Fruit fly (Drosophila melanogaster): ENCODE data around the gene CG17361.

CG17361 gene

dm6 chr3L:14003297-14004040 is 6.5 kb downstream of the CG17361 start (continued):
- peak; percentile 15 for TF ChIP-seq Hr39 (GFP tag; optimal IDR thresholded peaks at IDR 0.05)
- TF ChIP-seq CG3032 (tag; optimal IDR thresholded peaks at IDR 0.05) = peak; percentile 22
- TF ChIP-seq CG11902 (GFP tag; optimal IDR thresholded peaks at IDR 0.05) = no peak
- TF ChIP-seq CG31627 (GFP tag; optimal IDR thresholded peaks at IDR 0.05) = no peak
- peak; percentile 55 for TF ChIP-seq Eip78C (GFP tag)
- no peak for TF ChIP-seq CG3919 (GFP tag; optimal IDR thresholded peaks at IDR 0.05)
- no peak for TF ChIP-seq CG8632 (GFP tag; optimal IDR thresholded peaks at IDR 0.05)
- TF ChIP-seq Met (GFP tag; optimal IDR thresholded peaks at IDR 0.05) = no peak
- TF ChIP-seq CG34406 (GFP tag; optimal IDR thresholded peaks at IDR 0.05) = no peak

DNA sequence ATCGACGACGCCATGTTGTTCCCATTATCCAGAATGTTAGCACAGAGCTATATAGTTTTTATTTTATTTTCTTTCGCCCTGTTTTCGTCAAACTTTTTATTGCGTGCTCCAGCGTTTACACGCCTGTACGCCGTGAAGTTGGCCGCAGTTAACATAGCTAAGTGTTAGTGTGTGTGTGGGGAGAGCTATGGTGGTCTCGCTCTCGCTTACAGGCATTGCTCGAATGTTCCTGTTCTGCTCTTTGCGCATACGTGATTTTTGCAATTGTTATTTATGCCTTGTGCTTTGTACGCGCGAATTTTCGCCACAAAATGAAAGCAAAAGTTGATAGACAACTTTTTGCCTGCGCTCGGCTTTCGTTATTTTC is 7.0 kb downstream of the CG17361 start:
- TF ChIP-seq CG11762 (GFP tag; optimal IDR thresholded peaks at IDR 0.05; ENCODE audit: insufficient read depth) = no peak
- no peak for TF ChIP-seq fd59A (GFP tag; optimal IDR thresholded peaks at IDR 0.05)
- TF ChIP-seq CG11294 (GFP tag; IDR thresholded peaks at IDR 0.05) = no peak
- TF ChIP-seq dsx (GFP tag; optimal IDR thresholded peaks at IDR 0.05; ENCODE audit: poor library complexity, severe bottlenecking) = peak; percentile 13
- TF ChIP-seq Hr38 (GFP tag; optimal IDR thresholded peaks at IDR 0.05) = no peak
- no peak for TF ChIP-seq CG32006 (GFP tag; optimal IDR thresholded peaks at IDR 0.05)
- peak; percentile 1 for TF ChIP-seq CG10631 (GFP tag; optimal IDR thresholded peaks at IDR 0.05)
- TF ChIP-seq CG11902 (GFP tag; optimal IDR thresholded peaks at IDR 0.05) = no peak
- peak; percentile 21 for TF ChIP-seq net (GFP tag; optimal IDR thresholded peaks at IDR 0.05)
- no peak for TF ChIP-seq CG34406 (GFP tag; optimal IDR thresholded peaks at IDR 0.05)
- TF ChIP-seq CG8119 (GFP tag; IDR thresholded peaks at IDR 0.05) = no peak
- no peak for TF ChIP-seq Hr39 (GFP tag; optimal IDR thresholded peaks at IDR 0.05)
- no peak for TF ChIP-seq CG6854 (GFP tag; optimal IDR thresholded peaks at IDR 0.05)
- no peak for TF ChIP-seq CG6276 (GFP tag; optimal IDR thresholded peaks at IDR 0.05)
- TF ChIP-seq CG31627 (GFP tag; optimal IDR thresholded peaks at IDR 0.05) = no peak
- no peak for TF ChIP-seq Ets21C (GFP tag; optimal IDR thresholded peaks at IDR 0.05)
- no peak for TF ChIP-seq CG10669 (GFP tag; optimal IDR thresholded peaks at IDR 0.05)
- TF ChIP-seq esn (GFP tag; optimal IDR thresholded peaks at IDR 0.05) = peak; percentile 46
- TF ChIP-seq fd85E (GFP tag; optimal IDR thresholded peaks at IDR 0.05) = peak; percentile 4
- TF ChIP-seq CG3032 (tag; optimal IDR thresholded peaks at IDR 0.05) = no peak
- TF ChIP-seq Sox102F (GFP tag; optimal IDR thresholded peaks at IDR 0.05) = no peak
- no peak for TF ChIP-seq CG6792 (GFP tag; optimal IDR thresholded peaks at IDR 0.05)
- peak; percentile 96 for TF ChIP-seq Blimp-1 (GFP tag; optimal IDR thresholded peaks at IDR 0.05)
- TF ChIP-seq Ets96B (tag; optimal IDR thresholded peaks at IDR 0.05) = no peak
- peak; percentile 74 for TF ChIP-seq Eip78C (GFP tag)
- no peak for TF ChIP-seq lz (GFP tag; optimal IDR thresholded peaks at IDR 0.05)
- no peak for TF ChIP-seq CG4318 (GFP tag; optimal IDR thresholded peaks at IDR 0.05)
- no peak for TF ChIP-seq CG16779 (tag; optimal IDR thresholded peaks at IDR 0.05)
- no peak for TF ChIP-seq Eip75B (GFP tag; optimal IDR thresholded peaks at IDR 0.05)
- no peak for TF ChIP-seq achi (GFP tag; optimal IDR thresholded peaks at IDR 0.05)
- peak; percentile 34 for TF ChIP-seq eg (GFP tag; IDR thresholded peaks at IDR 0.05)
- no peak for TF ChIP-seq Hr4 (GFP tag; optimal IDR thresholded peaks at IDR 0.05)
- peak; percentile 7 for TF ChIP-seq pdm3 (GFP tag; optimal IDR thresholded peaks at IDR 0.05)
- TF ChIP-seq CG6808 (GFP tag; optimal IDR thresholded peaks at IDR 0.05) = no peak
- TF ChIP-seq CG8632 (GFP tag; optimal IDR thresholded peaks at IDR 0.05) = peak; percentile 16
- no peak for TF ChIP-seq CG3919 (GFP tag; optimal IDR thresholded peaks at IDR 0.05)
- no peak for TF ChIP-seq cyc (GFP tag; optimal IDR thresholded peaks at IDR 0.05)
- TF ChIP-seq Gug (GFP tag; IDR thresholded peaks at IDR 0.05) = no peak
- peak; percentile 35 for TF ChIP-seq Sox14 (GFP tag; optimal IDR thresholded peaks at IDR 0.05)
- peak; percentile 26 for TF ChIP-seq vri (GFP tag; optimal IDR thresholded peaks at IDR 0.05)
- peak; percentile 5 for TF ChIP-seq Met (GFP tag; optimal IDR thresholded peaks at IDR 0.05)
- peak; percentile 13 for TF ChIP-seq Lpt (GFP tag; optimal IDR thresholded peaks at IDR 0.05)
- no peak for TF ChIP-seq CG8319 (GFP tag; optimal IDR thresholded peaks at IDR 0.05)
- TF ChIP-seq Sox15 (GFP tag; optimal IDR thresholded peaks at IDR 0.05) = no peak
- TF ChIP-seq CG6163 (GFP tag; IDR thresholded peaks at IDR 0.05) = peak; percentile 95
- TF ChIP-seq OdsH (GFP tag; optimal IDR thresholded peaks at IDR 0.05) = no peak
- peak in 1 of 2 experiments; percentile 33 for TF ChIP-seq salr (GFP tag; optimal IDR thresholded peaks at IDR 0.05)
- TF ChIP-seq fkh (GFP tag; optimal IDR thresholded peaks at IDR 0.05) = peak; percentile 24

Measured in whole organism, prepupa.